Worm (Caenorhabditis elegans): ENCODE data around the gene Y38H6C.13.
"Not testable (repeated sequence)": the region's sequence is repeated elsewhere in the genome, so short reads cannot be mapped to it uniquely, and the experiment has no call there.

DNA sequence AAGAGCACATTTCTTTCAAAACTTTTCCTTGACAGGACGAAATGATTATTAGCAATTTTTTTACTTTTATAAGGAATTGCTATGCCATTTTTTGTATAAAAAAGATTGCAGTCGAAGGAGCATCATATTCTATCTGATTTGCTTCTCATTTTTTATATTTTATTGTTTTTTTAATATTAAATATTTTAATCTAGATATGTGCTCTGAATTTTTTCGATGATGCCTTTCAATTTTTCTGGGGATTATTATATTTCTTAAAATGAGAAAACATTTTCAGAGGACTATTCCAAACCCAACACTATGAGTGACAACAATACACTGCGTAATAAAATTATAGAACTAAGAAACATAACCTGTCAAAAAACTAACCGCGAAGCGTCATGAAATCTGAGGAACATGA lies 41.4 kb downstream of the Y38H6C.13 start, which contains the start of gene F26F2.4:
- TF ChIP-seq nhr-10 (tag; optimal IDR thresholded peaks at IDR 0.05); mep-1 (tag; optimal IDR thresholded peaks at IDR 0.05); hlh-30 (tag; optimal IDR thresholded peaks at IDR 0.05; ENCODE audit: insufficient read depth); nhr-11 (tag; optimal IDR thresholded peaks at IDR 0.05): not testable (repeated sequence)

All from whole organism, L4 larva.